Worm (Caenorhabditis elegans) whole organism, L1 larva: ENCODE results near the gene W05E10.5.

ENCODE experiments used
- C04F5.9 ChIP-seq: sonication (generic microtip); optimal IDR thresholded peaks from 2 replicates; lab custom pipeline; 2016; ENCODE audit warnings: missing genetic modification characterization, missing compliant biosample characterization
- blmp-1 ChIP-seq: fragments of 150-350 bp; optimal IDR thresholded peaks from 2 replicates; lab custom pipeline; 2014; ENCODE audit warnings: missing biosample characterization, missing genetic modification characterization
- ceh-8 ChIP-seq: fragments of 200-800 bp; sonication (Bioruptor generic); optimal IDR thresholded peaks from 2 replicates; lab custom pipeline; 2018; ENCODE audit warnings: mild to moderate bottlenecking, missing genetic modification characterization, moderate library complexity, missing compliant biosample characterization
- ceh-82 ChIP-seq, 3 experiments: fragments of 150-350 bp in 1 of 3; sonication (generic microtip) in 2 of 3; optimal IDR thresholded peaks; 2 replicates each; lab custom pipeline; 2014 to 2017; ENCODE audit warnings: missing biosample characterization in 3 of 3, missing genetic modification characterization in 3 of 3
- efl-1 ChIP-seq, 4 experiments: fragments of 150-350 bp; optimal IDR thresholded peaks in 3 of 4; peaks in 1 of 4; 1 replicate in 1 of 4; 2 replicates in 3 of 4; lab custom pipeline; 2014; ENCODE audit warnings: missing biosample characterization in 2 of 4, missing genetic modification characterization in 2 of 4, missing genetic modification reagents in 2 of 4
- elt-2 ChIP-seq: sonication (generic microtip); optimal IDR thresholded peaks from 2 replicates; lab custom pipeline; 2016; ENCODE audit warnings: missing genetic modification characterization, mild to moderate bottlenecking, inconsistent platforms, missing compliant biosample characterization, missing genetic modification reagents
- elt-3 ChIP-seq, 6 experiments: fragments of 150-350 bp in 1 of 6; sonication (generic microtip); optimal IDR thresholded peaks; 2 replicates each; lab custom pipeline; 2017 to 2018; ENCODE audit warnings: missing biosample characterization in 6 of 6, missing genetic modification characterization in 6 of 6, inconsistent platforms in 1 of 6
- ets-5 ChIP-seq: fragments of 200-800 bp; sonication (Bioruptor generic); IDR thresholded peaks from 2 replicates; pipeline ENCODE4 v1.3.6; 2022; ENCODE audit warnings: missing genetic modification characterization, missing compliant biosample characterization
- fkh-10 ChIP-seq: sonication (generic microtip); optimal IDR thresholded peaks from 2 replicates; lab custom pipeline; 2017; ENCODE audit warnings: missing biosample characterization, missing genetic modification reagents, missing genetic modification characterization
- grh-1 ChIP-seq: fragments of 200-800 bp; sonication (Bioruptor generic); IDR thresholded peaks from 2 replicates; pipeline ENCODE4 v1.3.6; 2022; ENCODE audit warnings: missing genetic modification reagents, missing genetic modification characterization, missing compliant biosample characterization
- hlh-4 ChIP-seq: sonication (generic microtip); optimal IDR thresholded peaks from 2 replicates; lab custom pipeline; 2016; ENCODE audit warnings: mild to moderate bottlenecking, missing genetic modification characterization, missing compliant biosample characterization
- irx-1 ChIP-seq: sonication (generic microtip); optimal IDR thresholded peaks from 2 replicates; lab custom pipeline; 2016; ENCODE audit warnings: missing genetic modification characterization, missing compliant biosample characterization
- lin-13 ChIP-seq: fragments of 150-350 bp; optimal IDR thresholded peaks from 2 replicates; lab custom pipeline; 2014; ENCODE audit warnings: missing biosample characterization, missing genetic modification reagents, missing genetic modification characterization
- lin-14 ChIP-seq: fragments of 200-800 bp; sonication (Bioruptor generic); optimal IDR thresholded peaks from 2 replicates; lab custom pipeline; 2018; ENCODE audit warnings: mild to moderate bottlenecking, missing genetic modification characterization, moderate library complexity, missing compliant biosample characterization
- lin-35 ChIP-seq, 2 experiments: fragments of 150-350 bp; optimal IDR thresholded peaks; 2 replicates each; lab custom pipeline; 2014; ENCODE audit warnings: missing biosample characterization in 2 of 2, missing genetic modification characterization in 2 of 2, missing genetic modification reagents in 2 of 2
- lir-3 ChIP-seq: sonication (generic microtip); optimal IDR thresholded peaks from 2 replicates; lab custom pipeline; 2016; ENCODE audit warnings: mild to moderate bottlenecking, missing genetic modification characterization, moderate library complexity, missing compliant biosample characterization; ENCODE audit not compliant: poor library complexity
- lsy-2 ChIP-seq, 2 experiments: fragments of 150-350 bp; optimal IDR thresholded peaks; 2 replicates each; lab custom pipeline; 2014; ENCODE audit warnings: missing biosample characterization in 2 of 2, missing genetic modification characterization in 2 of 2
- mdl-1 ChIP-seq, 2 experiments: fragments of 150-350 bp; optimal IDR thresholded peaks; 2 replicates each; lab custom pipeline; 2014 to 2017; ENCODE audit warnings: missing biosample characterization in 2 of 2, missing genetic modification characterization in 2 of 2, inconsistent platforms in 1 of 2
- mep-1 ChIP-seq: fragments of 150-350 bp; optimal IDR thresholded peaks from 2 replicates; lab custom pipeline; 2014; ENCODE audit warnings: missing biosample characterization, missing genetic modification characterization
- nhr-20 ChIP-seq: sonication (generic microtip); optimal IDR thresholded peaks from 2 replicates; lab custom pipeline; 2016; ENCODE audit warnings: mild to moderate bottlenecking, missing genetic modification characterization, missing compliant biosample characterization
- nhr-237 ChIP-seq: fragments of 150-350 bp; optimal IDR thresholded peaks from 2 replicates; lab custom pipeline; 2014; ENCODE audit warnings: missing biosample characterization, missing genetic modification characterization
- nhr-28 ChIP-seq: fragments of 150-350 bp; optimal IDR thresholded peaks from 2 replicates; lab custom pipeline; 2014; ENCODE audit warnings: missing biosample characterization, missing genetic modification characterization
- nhr-47 ChIP-seq: sonication (generic microtip); optimal IDR thresholded peaks from 2 replicates; lab custom pipeline; 2016; ENCODE audit warnings: mild to moderate bottlenecking, missing genetic modification characterization, moderate library complexity, missing compliant biosample characterization
- nhr-71 ChIP-seq: sonication (generic microtip); optimal IDR thresholded peaks from 2 replicates; lab custom pipeline; 2016; ENCODE audit warnings: mild to moderate bottlenecking, missing genetic modification characterization, moderate library complexity, missing compliant biosample characterization
- nhr-77 ChIP-seq: fragments of 150-350 bp; optimal IDR thresholded peaks from 2 replicates; lab custom pipeline; 2014; ENCODE audit warnings: missing biosample characterization, missing genetic modification characterization
- nhr-85 ChIP-seq: sonication (generic microtip); peaks from one replicate; lab custom pipeline; 2016; ENCODE audit warnings: missing genetic modification characterization, inconsistent platforms, missing compliant biosample characterization
- nhr-90 ChIP-seq: sonication (generic microtip); optimal IDR thresholded peaks from 2 replicates; lab custom pipeline; 2016; ENCODE audit warnings: mild to moderate bottlenecking, missing genetic modification characterization, missing compliant biosample characterization; ENCODE audit not compliant: poor library complexity
- pqm-1 ChIP-seq: sonication (generic microtip); optimal IDR thresholded peaks from 3 replicates; lab custom pipeline; 2017; ENCODE audit warnings: missing biosample characterization, missing genetic modification characterization
- rnt-1 ChIP-seq: sonication (generic microtip); optimal IDR thresholded peaks from 2 replicates; lab custom pipeline; 2016; ENCODE audit warnings: mild to moderate bottlenecking, missing genetic modification characterization, moderate library complexity, missing compliant biosample characterization
- snu-23 ChIP-seq: sonication (generic microtip); optimal IDR thresholded peaks from 2 replicates; lab custom pipeline; 2016; ENCODE audit warnings: missing genetic modification characterization, missing compliant biosample characterization
- tbx-2 ChIP-seq: sonication (generic microtip); optimal IDR thresholded peaks from 2 replicates; lab custom pipeline; 2016; ENCODE audit warnings: missing genetic modification characterization, missing compliant biosample characterization
- unc-62 ChIP-seq: fragments of 150-350 bp; optimal IDR thresholded peaks from 2 replicates; lab custom pipeline; 2014; ENCODE audit warnings: missing biosample characterization, missing genetic modification reagents, missing genetic modification characterization
- unc-98 ChIP-seq: fragments of 200-800 bp; sonication (Bioruptor generic); IDR thresholded peaks from 2 replicates; pipeline ENCODE4 v1.3.6; 2022; ENCODE audit warnings: missing genetic modification characterization, missing compliant biosample characterization
- vab-15 ChIP-seq: sonication (generic microtip); optimal IDR thresholded peaks from 2 replicates; lab custom pipeline; 2017; ENCODE audit warnings: missing genotype, mild to moderate bottlenecking, missing genetic modification characterization, missing compliant biosample characterization
- xbp-1 ChIP-seq: sonication (generic microtip); optimal IDR thresholded peaks from 2 replicates; lab custom pipeline; 2016; ENCODE audit warnings: missing genetic modification characterization, missing compliant biosample characterization

W05E10.5 gene

DNA sequence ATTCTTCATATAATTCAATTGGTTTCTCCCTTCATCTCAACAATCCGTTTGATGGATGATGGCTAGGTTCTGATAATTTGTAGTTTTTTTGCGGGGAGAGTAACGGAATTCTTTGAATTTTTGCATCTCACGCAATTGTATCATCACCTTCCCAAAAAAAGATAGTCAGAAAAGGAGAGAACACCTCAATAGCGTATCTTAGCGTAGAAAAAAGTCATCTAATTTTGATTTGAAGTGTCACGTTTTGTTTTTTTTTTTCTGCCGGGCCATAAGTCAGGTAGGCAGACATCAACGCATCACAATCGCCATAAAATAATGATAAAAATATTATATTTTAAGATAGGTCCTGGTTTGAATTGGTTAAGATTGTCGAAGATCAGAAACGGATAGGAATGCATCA is 19.0 kb downstream of the W05E10.5 start (continued):
- no peak for TF ChIP-seq unc-62 (GFP tag; lab: Kevin White, UChicago)
- no peak for TF ChIP-seq xbp-1
- TF ChIP-seq ceh-8, result no peak
- TF ChIP-seq lin-14 (GFP tag; lab: Kevin White, UChicago), result peak; percentile 35
- TF ChIP-seq mdl-1 (tag; optimal IDR thresholded peaks at IDR 0.05; lab: Kevin White, UChicago), result peak in 1 of 2 experiments; percentile 4

DNA sequence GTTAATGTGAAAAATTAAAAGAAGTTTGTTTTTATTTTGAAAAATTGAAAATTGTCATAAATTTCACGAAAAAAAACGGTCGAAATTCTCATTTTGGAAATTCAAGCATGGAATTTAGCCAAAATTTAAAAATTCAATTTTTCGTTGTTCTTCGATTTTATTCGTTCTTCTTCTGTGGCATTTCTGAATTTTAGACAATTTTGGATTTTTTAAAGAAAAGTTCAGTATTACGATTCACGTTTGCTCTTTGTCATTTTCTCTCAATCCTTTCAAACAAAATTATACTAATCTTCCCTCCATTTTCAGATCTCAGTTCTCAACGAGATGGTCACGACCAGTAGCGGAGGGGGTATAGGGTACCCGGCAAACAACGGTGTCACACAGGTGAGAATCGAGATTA is 19.9 kb downstream of the W05E10.5 start, which contains the start of gene ape-1:
Gene ape-1, plus strand, starts transcription at position 301 of the 400 bp plus-strand sequence.
- TF ChIP-seq C04F5.9 (tag; lab: Kevin White, UChicago), result no peak
- no peak for TF ChIP-seq nhr-47 (tag; lab: Kevin White, UChicago)
- TF ChIP-seq nhr-90, result no peak
- no peak for TF ChIP-seq irx-1 (tag; lab: Kevin White, UChicago)
- no peak for TF ChIP-seq hlh-4 (tag; lab: Kevin White, UChicago)
- no peak for TF ChIP-seq ceh-82 (tag; optimal IDR thresholded peaks at IDR 0.05; lab: Kevin White, UChicago)
- no peak for TF ChIP-seq blmp-1
- TF ChIP-seq lir-3 (tag; lab: Kevin White, UChicago), result no peak

DNA sequence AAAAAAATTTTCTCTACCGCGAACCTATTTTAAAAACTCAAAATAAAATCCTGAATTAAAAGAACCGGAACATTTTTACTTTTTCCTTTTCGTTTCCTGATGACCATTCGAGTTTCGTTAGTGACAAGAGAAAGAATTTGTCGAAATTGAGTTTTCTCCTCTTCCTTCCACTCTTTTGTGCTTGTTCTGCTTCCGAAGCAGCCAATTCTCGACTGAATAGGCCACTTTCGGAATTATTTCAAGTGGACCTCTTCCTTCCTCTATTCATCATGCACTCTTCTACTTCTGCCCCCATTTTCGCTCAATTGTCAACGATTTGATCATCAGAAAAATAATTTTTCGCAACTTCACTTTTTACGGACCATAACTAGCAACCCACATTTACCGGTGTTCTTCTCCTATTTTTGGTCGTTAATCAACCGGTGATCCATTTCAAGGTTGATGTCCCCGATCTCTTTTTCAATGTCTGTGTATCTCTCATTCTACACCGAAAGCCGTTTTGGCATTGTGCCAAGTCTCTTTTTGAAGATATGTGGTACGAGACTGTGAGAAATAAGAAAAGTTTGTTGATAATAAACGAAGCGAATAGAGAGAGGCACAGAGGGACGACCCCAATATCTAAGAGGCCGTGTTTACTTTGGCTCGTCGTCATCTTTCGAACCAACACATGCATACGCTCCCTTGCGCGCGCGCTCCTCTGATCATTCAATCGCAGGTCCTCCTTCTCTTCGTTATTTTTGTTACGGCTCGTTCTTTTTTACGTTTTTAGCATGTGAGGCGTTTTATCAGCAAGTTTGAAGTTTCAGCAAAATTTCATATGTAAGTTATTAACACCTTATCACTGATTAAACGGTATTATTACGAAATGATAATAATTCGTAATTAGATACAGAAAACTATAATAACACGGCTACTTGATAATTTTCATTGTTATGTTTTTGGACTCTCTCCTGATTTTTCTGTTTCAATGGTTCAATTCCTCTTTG is 20.6 kb downstream of the W05E10.5 start:
- TF ChIP-seq blmp-1 (peak; percentile 70), nhr-20 (tag; lab: Kevin White, UChicago) (peak; percentile 22), vab-15 (tag; lab: Kevin White, UChicago) (no peak), irx-1 (tag; lab: Kevin White, UChicago) (peak; percentile 3), pqm-1 (no peak), nhr-237 (tag; lab: Kevin White, UChicago) (no peak), nhr-77 (tag; lab: Kevin White, UChicago) (no peak), nhr-71 (tag; lab: Kevin White, UChicago) (peak; percentile 33), tbx-2 (tag; lab: Kevin White, UChicago) (peak; percentile 5), nhr-85 (peak; percentile 89), lin-14 (GFP tag; lab: Kevin White, UChicago) (peak; percentile 57), fkh-10 (GFP tag; lab: Kevin White, UChicago) (peak; percentile 72), grh-1 (GFP tag; lab: Robert Waterston, UW) (0 out of 2 replicates have a peak, but pooled peaks have one; percentile 11), elt-3 (tag; optimal IDR thresholded peaks at IDR 0.05; lab: Kevin White, UChicago) (peak in 3 of 6 experiments; percentile 14 to 46 (median 17)), efl-1 (optimal IDR thresholded peaks at IDR 0.05; lab: Kevin White, UChicago) (no peak), efl-1 (GFP tag; optimal IDR thresholded peaks at IDR 0.05 in 1 of 2; lab: Kevin White, UChicago) (peak in 1 of 2 experiments; percentile 26), elt-2 (tag; lab: Kevin White, UChicago) (peak; percentile 40)
- TF ChIP-seq, all 84 proteins: peak for 12

DNA sequence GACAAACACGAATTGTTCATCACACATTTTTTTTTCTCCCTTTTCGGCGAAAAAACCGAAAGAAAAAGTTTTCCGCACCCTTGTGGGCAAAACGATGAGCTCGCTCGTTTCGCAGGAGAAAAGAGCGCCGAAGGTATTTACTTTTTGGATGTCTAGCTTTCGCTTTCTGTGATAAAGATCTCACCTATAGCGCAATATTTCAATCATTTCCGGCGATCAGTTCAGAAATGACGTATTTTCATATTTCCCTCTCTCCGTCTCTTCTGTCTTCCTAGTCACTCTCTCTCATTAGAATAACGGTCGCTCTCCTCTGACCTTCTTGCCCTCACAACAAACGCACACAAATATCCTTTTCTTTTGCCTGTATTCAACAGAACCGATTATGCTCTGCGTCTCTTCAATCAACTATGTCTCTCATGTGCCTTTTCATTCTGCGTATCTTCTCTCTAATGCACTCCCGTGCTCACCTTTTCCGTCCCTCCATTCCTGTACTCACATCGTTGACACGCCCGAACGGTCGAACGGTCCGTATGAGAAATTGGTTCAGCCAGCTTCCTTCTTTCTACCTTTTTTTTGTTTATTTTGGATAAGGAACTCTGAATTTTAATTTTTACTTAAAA is 21.6 kb downstream of the W05E10.5 start:
- peak in 1 of 2 experiments; percentile 2 for TF ChIP-seq lsy-2 (tag; optimal IDR thresholded peaks at IDR 0.05; lab: Kevin White, UChicago)
- TF ChIP-seq mep-1 (tag; lab: Kevin White, UChicago), result peak; percentile 48
- peak; percentile 88 for TF ChIP-seq nhr-85
- no peak for TF ChIP-seq lin-13 (GFP tag; lab: Kevin White, UChicago)
- peak; percentile 60 for TF ChIP-seq lin-14 (GFP tag; lab: Kevin White, UChicago)
- TF ChIP-seq nhr-28 (tag; lab: Kevin White, UChicago), result no peak
- peak; percentile 26 for TF ChIP-seq snu-23
- TF ChIP-seq nhr-20 (tag; lab: Kevin White, UChicago), result peak; percentile 40
- TF ChIP-seq efl-1 (optimal IDR thresholded peaks at IDR 0.05; lab: Kevin White, UChicago), result peak; percentile 31 to 55
- TF ChIP-seq efl-1 (GFP tag; optimal IDR thresholded peaks at IDR 0.05 in 1 of 2; lab: Kevin White, UChicago), result no peak
- TF ChIP-seq unc-98 (GFP tag; lab: Robert Waterston, UW), result no peak
- TF ChIP-seq vab-15 (tag; lab: Kevin White, UChicago), result no peak
- peak; percentile 19; the same call in 1 of the 2 replicates for TF ChIP-seq grh-1 (GFP tag; lab: Robert Waterston, UW)
- TF ChIP-seq blmp-1, result peak; percentile 80
- TF ChIP-seq mdl-1 (tag; optimal IDR thresholded peaks at IDR 0.05; lab: Kevin White, UChicago), result no peak
- TF ChIP-seq nhr-71 (tag; lab: Kevin White, UChicago), result peak; percentile 39
- TF ChIP-seq nhr-90, result peak; percentile 6
- no peak for TF ChIP-seq ets-5 (GFP tag; lab: Robert Waterston, UW)
- peak; percentile 0 to 36 for TF ChIP-seq lin-35 (GFP tag; optimal IDR thresholded peaks at IDR 0.05; lab: Kevin White, UChicago)
- peak; percentile 7 for TF ChIP-seq rnt-1 (tag; lab: Kevin White, UChicago)
